Fruit fly (Drosophila melanogaster) whole organism, adult: Measurements from ENCODE around the gene Sgs5bis.

Source experiments
- CG11617 ChIP-seq: fragments of 200-800 bp; sonication (Bioruptor generic); optimal IDR thresholded peaks from 2 replicates; lab custom pipeline; 2017; ENCODE audit warnings: mild to moderate bottlenecking, missing biosample characterization, missing genetic modification reagents, missing genetic modification characterization
- CG12768 ChIP-seq: fragments of 200-800 bp; sonication (Bioruptor generic); optimal IDR thresholded peaks from 2 replicates; lab custom pipeline; 2017; ENCODE audit warnings: missing biosample characterization, missing genetic modification characterization, mild to moderate bottlenecking, moderate library complexity, missing genetic modification reagents
- CG14711 ChIP-seq: fragments of 200-800 bp; sonication (Bioruptor generic); optimal IDR thresholded peaks from 2 replicates; lab custom pipeline; 2018; ENCODE audit warnings: missing biosample characterization, mild to moderate bottlenecking, missing genetic modification characterization, moderate library complexity
- CG1620 ChIP-seq: fragments of 200-800 bp; sonication (Bioruptor generic); optimal IDR thresholded peaks from 2 replicates; lab custom pipeline; 2016; ENCODE audit warnings: missing biosample characterization, missing genetic modification characterization
- CG33017 ChIP-seq: fragments of 200-800 bp; sonication (Bioruptor generic); optimal IDR thresholded peaks from 2 replicates; lab custom pipeline; 2018; ENCODE audit warnings: missing biosample characterization, mild to moderate bottlenecking, missing genetic modification characterization, moderate library complexity
- CG5204 ChIP-seq: fragments of 200-800 bp; sonication (Bioruptor generic); optimal IDR thresholded peaks from 2 replicates; lab custom pipeline; 2016; ENCODE audit warnings: missing biosample characterization, missing genetic modification characterization
- CG7045 ChIP-seq: fragments of 200-800 bp; sonication (Bioruptor generic); optimal IDR thresholded peaks from 2 replicates; lab custom pipeline; 2017; ENCODE audit warnings: missing biosample characterization, mild to moderate bottlenecking, missing genetic modification characterization
- Clk ChIP-seq: fragments of 200-800 bp; sonication (Bioruptor generic); optimal IDR thresholded peaks from 2 replicates; lab custom pipeline; 2017; ENCODE audit warnings: missing biosample characterization, missing genetic modification characterization
- Crg-1 ChIP-seq: fragments of 200-800 bp; sonication (Bioruptor generic); optimal IDR thresholded peaks from 2 replicates; lab custom pipeline; 2016; ENCODE audit warnings: missing biosample characterization, missing genetic modification characterization
- Hr96 ChIP-seq: fragments of 200-800 bp; sonication (Bioruptor generic); optimal IDR thresholded peaks from 2 replicates; lab custom pipeline; 2016; ENCODE audit warnings: missing biosample characterization, missing genetic modification characterization
- Mnt ChIP-seq: fragments of 200-800 bp; sonication (Bioruptor generic); optimal IDR thresholded peaks from 2 replicates; lab custom pipeline; 2016; ENCODE audit warnings: missing biosample characterization, mild to moderate bottlenecking, missing genetic modification characterization
- bab1 ChIP-seq: fragments of 200-800 bp; sonication (Bioruptor generic); optimal IDR thresholded peaks from 3 replicates; lab custom pipeline; 2019; ENCODE audit warnings: missing biosample characterization, mild to moderate bottlenecking, missing genetic modification characterization, moderate library complexity
- cic ChIP-seq: fragments of 200-800 bp; sonication (Bioruptor generic); optimal IDR thresholded peaks from 2 replicates; lab custom pipeline; 2017; ENCODE audit warnings: missing biosample characterization, mild to moderate bottlenecking, missing genetic modification characterization, moderate library complexity
- cnc ChIP-seq, 2 experiments: fragments of >200 bp; optimal IDR thresholded peaks; 2 replicates each; lab custom pipeline; 2017
- kay ChIP-seq: fragments of 200-800 bp; sonication (Bioruptor generic); peaks from one replicate; lab custom pipeline; 2016; ENCODE audit warnings: missing biosample characterization, missing genetic modification characterization, borderline replicate concordance
- ovo ChIP-seq: fragments of 200-800 bp; sonication (Bioruptor generic); optimal IDR thresholded peaks from 2 replicates; lab custom pipeline; 2016; ENCODE audit warnings: missing biosample characterization, missing genetic modification characterization
- pad ChIP-seq: fragments of 200-800 bp; sonication (Bioruptor generic); optimal IDR thresholded peaks from 3 replicates; lab custom pipeline; 2017; ENCODE audit warnings: missing biosample characterization, missing genetic modification characterization, mild to moderate bottlenecking, moderate library complexity, missing genetic modification reagents
- tj ChIP-seq: fragments of 200-800 bp; sonication (Bioruptor generic); optimal IDR thresholded peaks from 3 replicates; lab custom pipeline; 2017; ENCODE audit warnings: missing biosample characterization, mild to moderate bottlenecking, missing genetic modification characterization, moderate library complexity
- toe ChIP-seq: fragments of 200-800 bp; sonication (Bioruptor generic); optimal IDR thresholded peaks from 2 replicates; lab custom pipeline; 2016; ENCODE audit warnings: missing biosample characterization, missing genetic modification characterization

Sgs5bis gene

dm6 chr3R:17618699-17619150 is 24.5 kb downstream of the Sgs5bis start, which contains the start of the genes CG14324 and CG14326:
Gene CG14324, minus strand, starts transcription at chr3R:17618799.
Gene CG14326, plus strand, starts transcription at chr3R:17619100.
- TF ChIP-seq Mnt (GFP tag; lab: Kevin White, UChicago), result no peak
- no peak for TF ChIP-seq Crg-1 (GFP tag; lab: Kevin White, UChicago)
- TF ChIP-seq CG14711 (tag; lab: Kevin White, UChicago), result no peak
- no peak for TF ChIP-seq CG11617 (GFP tag; lab: Kevin White, UChicago)
- no peak for TF ChIP-seq CG7045 (GFP tag; lab: Kevin White, UChicago)
- TF ChIP-seq kay (GFP tag; lab: Kevin White, UChicago), result no peak
- TF ChIP-seq cnc (optimal IDR thresholded peaks at IDR 0.05; lab: Kevin White, UChicago), result no peak
- no peak for TF ChIP-seq CG12768 (GFP tag; lab: Kevin White, UChicago)
- no peak for TF ChIP-seq cic (GFP tag; lab: Kevin White, UChicago)
- TF ChIP-seq toe, result no peak
- TF ChIP-seq tj (GFP tag; lab: Kevin White, UChicago), result no peak
- TF ChIP-seq CG5204, result no peak
- no peak for TF ChIP-seq Clk (GFP tag; lab: Kevin White, UChicago)
- no peak for TF ChIP-seq CG1620 (GFP tag; lab: Kevin White, UChicago)
- TF ChIP-seq bab1 (GFP tag; lab: Kevin White, UChicago), result no peak
- no peak for TF ChIP-seq pad
- TF ChIP-seq Hr96 (GFP tag; lab: Kevin White, UChicago), result no peak

DNA sequence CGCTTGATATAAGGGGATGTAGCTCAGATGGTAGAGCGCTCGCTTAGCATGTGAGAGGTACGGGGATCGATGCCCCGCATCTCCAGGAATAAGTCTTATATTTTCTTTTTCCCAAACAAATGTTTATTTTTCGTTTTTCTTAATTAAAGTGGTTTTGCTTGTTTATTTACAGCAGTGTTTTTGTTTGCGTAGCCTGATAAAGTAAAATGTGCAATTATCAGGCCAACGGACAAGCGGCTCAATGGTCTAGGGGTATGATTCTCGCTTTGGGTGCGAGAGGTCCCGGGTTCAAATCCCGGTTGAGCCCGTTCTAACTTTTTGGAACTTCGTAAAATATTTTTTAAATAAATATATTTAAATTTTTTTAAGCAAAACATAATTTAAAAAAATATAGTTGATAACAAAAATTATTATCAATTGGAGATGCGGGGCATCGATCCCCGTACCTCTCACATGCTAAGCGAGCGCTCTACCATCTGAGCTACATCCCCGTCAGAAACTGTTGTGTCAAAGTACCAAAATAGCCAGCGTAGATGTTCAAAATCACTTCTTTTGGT is 25.6 kb downstream of the Sgs5bis start:
- TF ChIP-seq bab1 (GFP tag; lab: Kevin White, UChicago) (peak; percentile 74), cic (GFP tag; lab: Kevin White, UChicago) (no peak), kay (GFP tag; lab: Kevin White, UChicago) (no peak), CG12768 (GFP tag; lab: Kevin White, UChicago) (peak; percentile 30), ovo (GFP tag; lab: Kevin White, UChicago) (peak; percentile 5), CG7045 (GFP tag; lab: Kevin White, UChicago) (no peak), CG33017 (tag; lab: Kevin White, UChicago) (peak; percentile 22), Mnt (GFP tag; lab: Kevin White, UChicago) (peak; percentile 6), CG5204 (no peak), pad (no peak), CG1620 (GFP tag; lab: Kevin White, UChicago) (no peak), Hr96 (GFP tag; lab: Kevin White, UChicago) (no peak)

dm6 chr3R:17622062-17622766 is 28.0 kb downstream of the Sgs5bis start, which contains the start of gene CG14323:
Gene CG14323, minus strand, starts transcription at chr3R:17622112.
- no peak for TF ChIP-seq CG11617 (GFP tag; lab: Kevin White, UChicago)
- no peak for TF ChIP-seq cnc (optimal IDR thresholded peaks at IDR 0.05; lab: Kevin White, UChicago)
- TF ChIP-seq ovo (GFP tag; lab: Kevin White, UChicago), result no peak
- no peak for TF ChIP-seq tj (GFP tag; lab: Kevin White, UChicago)
- TF ChIP-seq bab1 (GFP tag; lab: Kevin White, UChicago), result peak; percentile 26
- TF ChIP-seq Crg-1 (GFP tag; lab: Kevin White, UChicago), result no peak
- TF ChIP-seq Mnt (GFP tag; lab: Kevin White, UChicago), result no peak
- no peak for TF ChIP-seq pad
- TF ChIP-seq cic (GFP tag; lab: Kevin White, UChicago), result no peak

dm6 chr3R:17624549-17624948 is 30.4 kb downstream of the Sgs5bis start:
- TF ChIP-seq Crg-1 (GFP tag; lab: Kevin White, UChicago) (no peak), kay (GFP tag; lab: Kevin White, UChicago) (no peak), tj (GFP tag; lab: Kevin White, UChicago) (no peak), CG5204 (no peak), toe (no peak), CG12768 (GFP tag; lab: Kevin White, UChicago) (no peak), ovo (GFP tag; lab: Kevin White, UChicago) (no peak), Clk (GFP tag; lab: Kevin White, UChicago) (no peak), CG11617 (GFP tag; lab: Kevin White, UChicago) (no peak), Mnt (GFP tag; lab: Kevin White, UChicago) (no peak), cic (GFP tag; lab: Kevin White, UChicago) (no peak)

- no peak for TF ChIP-seq Mnt (GFP tag; lab: Kevin White, UChicago)
- TF ChIP-seq kay (GFP tag; lab: Kevin White, UChicago), result no peak
- TF ChIP-seq CG33017 (tag; lab: Kevin White, UChicago), result no peak
- TF ChIP-seq ovo (GFP tag; lab: Kevin White, UChicago), result no peak
- no peak for TF ChIP-seq CG7045 (GFP tag; lab: Kevin White, UChicago)
- no peak for TF ChIP-seq cic (GFP tag; lab: Kevin White, UChicago)
- no peak for TF ChIP-seq CG12768 (GFP tag; lab: Kevin White, UChicago)
- no peak for TF ChIP-seq Hr96 (GFP tag; lab: Kevin White, UChicago)
Measured at dm6 chr3R:17624968-17625367, 30.8 kb downstream of the Sgs5bis start, which contains the start of gene AttD. Gene AttD, plus strand, starts transcription at chr3R:17625268.

DNA sequence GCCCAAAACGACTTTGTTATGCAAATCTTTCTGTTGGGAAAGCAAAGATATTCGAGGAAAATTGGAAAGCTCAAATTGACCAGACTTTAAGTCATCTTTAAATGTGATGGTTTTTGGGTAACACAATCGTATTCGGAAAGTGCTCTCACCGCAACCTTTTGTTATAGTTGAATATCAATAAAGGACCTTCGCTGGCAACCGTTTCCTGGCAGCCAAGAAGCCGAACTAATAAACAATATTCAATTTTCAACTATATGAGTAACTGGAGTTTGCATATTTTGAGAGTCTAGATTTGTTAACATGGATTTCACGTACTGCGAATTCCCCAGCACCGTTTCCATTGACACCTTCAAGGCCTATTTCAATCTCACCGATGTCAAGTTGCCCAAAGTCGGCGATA is 32.6 kb downstream of the Sgs5bis start, which contains the start of gene CG14325:
CG14325 (plus strand) TSS at position 301 of the 400 bp plus-strand sequence.
- TF ChIP-seq cnc (optimal IDR thresholded peaks at IDR 0.05; lab: Kevin White, UChicago) (no peak), CG7045 (GFP tag; lab: Kevin White, UChicago) (no peak), CG11617 (GFP tag; lab: Kevin White, UChicago) (no peak), Clk (GFP tag; lab: Kevin White, UChicago) (no peak), Mnt (GFP tag; lab: Kevin White, UChicago) (no peak), Crg-1 (GFP tag; lab: Kevin White, UChicago) (no peak), kay (GFP tag; lab: Kevin White, UChicago) (no peak), CG5204 (no peak), toe (no peak), CG33017 (tag; lab: Kevin White, UChicago) (no peak), Hr96 (GFP tag; lab: Kevin White, UChicago) (no peak), cic (GFP tag; lab: Kevin White, UChicago) (no peak), ovo (GFP tag; lab: Kevin White, UChicago) (no peak), CG1620 (GFP tag; lab: Kevin White, UChicago) (no peak)
